Fruit fly (Drosophila melanogaster) whole organism, prepupa: ENCODE results near the gene Cby.

Experiments used
- CG10631 ChIP-seq: fragments of 200-800 bp; sonication (Bioruptor generic); optimal IDR thresholded peaks from 2 replicates; lab custom pipeline; 2016; ENCODE audit warnings: missing biosample characterization, missing genetic modification characterization
- CG10669 ChIP-seq: fragments of 200-800 bp; sonication (Bioruptor generic); optimal IDR thresholded peaks from 3 replicates; lab custom pipeline; 2018; ENCODE audit warnings: missing biosample characterization, mild to moderate bottlenecking, missing genetic modification characterization, moderate library complexity
- CG11294 ChIP-seq: fragments of 200-800 bp; sonication (Bioruptor generic); IDR thresholded peaks from 2 replicates; pipeline ENCODE4 v1.3.6; 2022; ENCODE audit warnings: missing biosample characterization, missing genetic modification characterization
- CG15336 ChIP-seq: fragments of 200-800 bp; sonication (Bioruptor generic); IDR thresholded peaks from 2 replicates; pipeline ENCODE4 v1.3.6; 2022; ENCODE audit warnings: missing biosample characterization, missing genetic modification characterization
- CG1621 ChIP-seq: fragments of 200-800 bp; sonication (Bioruptor generic); optimal IDR thresholded peaks from 3 replicates; lab custom pipeline; 2018; ENCODE audit warnings: missing biosample characterization, mild to moderate bottlenecking, missing genetic modification characterization
- CG16779 ChIP-seq: fragments of 200-800 bp; sonication (Bioruptor generic); optimal IDR thresholded peaks from 3 replicates; lab custom pipeline; 2017; ENCODE audit warnings: missing biosample characterization, mild to moderate bottlenecking, missing genetic modification characterization
- CG31627 ChIP-seq: fragments of 200-800 bp; sonication (Bioruptor generic); optimal IDR thresholded peaks from 3 replicates; lab custom pipeline; 2016; ENCODE audit warnings: missing biosample characterization, missing genetic modification characterization
- CG34406 ChIP-seq: fragments of 200-800 bp; sonication (Bioruptor generic); optimal IDR thresholded peaks from 3 replicates; lab custom pipeline; 2016; ENCODE audit warnings: missing biosample characterization, missing genetic modification characterization
- CG3919 ChIP-seq: fragments of 200-800 bp; sonication (Bioruptor generic); optimal IDR thresholded peaks from 3 replicates; lab custom pipeline; 2016; ENCODE audit warnings: missing biosample characterization, missing genetic modification characterization
- CG4318 ChIP-seq: fragments of 200-800 bp; sonication (Bioruptor generic); optimal IDR thresholded peaks from 3 replicates; lab custom pipeline; 2017; ENCODE audit warnings: missing biosample characterization, mild to moderate bottlenecking, missing genetic modification characterization
- CG6792 ChIP-seq: fragments of 200-800 bp; sonication (Bioruptor generic); optimal IDR thresholded peaks from 3 replicates; lab custom pipeline; 2016; ENCODE audit warnings: missing biosample characterization, missing genetic modification characterization
- CG6808 ChIP-seq: fragments of 200-800 bp; sonication (Bioruptor generic); optimal IDR thresholded peaks from 3 replicates; lab custom pipeline; 2017; ENCODE audit warnings: missing biosample characterization, missing genetic modification characterization, mild to moderate bottlenecking, moderate library complexity, missing genetic modification reagents
- CG7368 ChIP-seq: fragments of 200-800 bp; sonication (Bioruptor generic); optimal IDR thresholded peaks from 3 replicates; lab custom pipeline; 2016; ENCODE audit warnings: missing biosample characterization, missing genetic modification characterization
- CG8119 ChIP-seq: fragments of 200-800 bp; sonication (Bioruptor generic); IDR thresholded peaks from 3 replicates; pipeline ENCODE4 v1.3.6; 2022; ENCODE audit warnings: missing biosample characterization, missing genetic modification characterization
- CG8319 ChIP-seq: fragments of 200-800 bp; sonication (Bioruptor generic); optimal IDR thresholded peaks from 3 replicates; lab custom pipeline; 2016; ENCODE audit warnings: missing biosample characterization, missing genetic modification characterization
- CG8632 ChIP-seq: fragments of 200-800 bp; sonication (Bioruptor generic); optimal IDR thresholded peaks from 3 replicates; lab custom pipeline; 2016; ENCODE audit warnings: missing biosample characterization, missing genetic modification characterization
- Eip75B ChIP-seq: fragments of 200-800 bp; sonication (Bioruptor generic); optimal IDR thresholded peaks from 3 replicates; lab custom pipeline; 2016; ENCODE audit warnings: missing biosample characterization, missing genetic modification characterization
- Eip78C ChIP-seq: fragments of 200-800 bp; sonication (Bioruptor generic); peaks from one replicate; lab custom pipeline; 2016; ENCODE audit warnings: missing biosample characterization, missing genetic modification characterization
- Eip93F ChIP-seq: fragments of 200-800 bp; sonication (Bioruptor generic); optimal IDR thresholded peaks from 2 replicates; lab custom pipeline; 2016; ENCODE audit warnings: missing biosample characterization, mild to moderate bottlenecking, missing genetic modification characterization
- Ets21C ChIP-seq: fragments of 200-800 bp; sonication (Bioruptor generic); optimal IDR thresholded peaks from 3 replicates; lab custom pipeline; 2016; ENCODE audit warnings: missing biosample characterization, missing genetic modification characterization
- Ets96B ChIP-seq: fragments of 200-800 bp; optimal IDR thresholded peaks from 2 replicates; lab custom pipeline; 2019; ENCODE audit warnings: missing biosample characterization, mild to moderate bottlenecking, missing genetic modification characterization, moderate library complexity
- Gug ChIP-seq: fragments of 200-800 bp; sonication (Bioruptor generic); IDR thresholded peaks from 2 replicates; pipeline ENCODE4 v1.3.6; 2022; ENCODE audit warnings: missing biosample characterization, missing genetic modification characterization
- Hr39 ChIP-seq: fragments of 200-800 bp; sonication (Bioruptor generic); optimal IDR thresholded peaks from 2 replicates; lab custom pipeline; 2016; ENCODE audit warnings: missing biosample characterization, missing genetic modification characterization
- Hr4 ChIP-seq: fragments of 200-800 bp; sonication (Bioruptor generic); optimal IDR thresholded peaks from 3 replicates; lab custom pipeline; 2016; ENCODE audit warnings: missing biosample characterization, missing genetic modification characterization
- Lpt ChIP-seq: fragments of 200-800 bp; sonication (Bioruptor generic); optimal IDR thresholded peaks from 3 replicates; lab custom pipeline; 2016; ENCODE audit warnings: missing biosample characterization, missing genetic modification characterization
- Met ChIP-seq: fragments of 200-800 bp; sonication (Bioruptor generic); optimal IDR thresholded peaks from 3 replicates; lab custom pipeline; 2016; ENCODE audit warnings: missing biosample characterization, missing genetic modification characterization
- OdsH ChIP-seq: fragments of 200-800 bp; sonication (Bioruptor generic); optimal IDR thresholded peaks from 3 replicates; lab custom pipeline; 2016; ENCODE audit warnings: missing biosample characterization, missing genetic modification characterization
- Smox ChIP-seq: fragments of 200-800 bp; sonication (Bioruptor generic); optimal IDR thresholded peaks from 3 replicates; lab custom pipeline; 2016; ENCODE audit warnings: missing biosample characterization, missing genetic modification characterization
- Sox15 ChIP-seq: fragments of 200-800 bp; sonication (Bioruptor generic); optimal IDR thresholded peaks from 3 replicates; lab custom pipeline; 2016; ENCODE audit warnings: missing biosample characterization, missing genetic modification characterization
- acj6 ChIP-seq: fragments of 200-800 bp; sonication (Bioruptor generic); optimal IDR thresholded peaks from 3 replicates; lab custom pipeline; 2016; ENCODE audit warnings: missing biosample characterization, missing genetic modification characterization
- cyc ChIP-seq: fragments of 200-800 bp; sonication (Bioruptor generic); optimal IDR thresholded peaks from 3 replicates; lab custom pipeline; 2016; ENCODE audit warnings: missing biosample characterization, missing genetic modification characterization
- esn ChIP-seq: fragments of 200-800 bp; sonication (Bioruptor generic); optimal IDR thresholded peaks from 2 replicates; lab custom pipeline; 2016; ENCODE audit warnings: missing biosample characterization, mild to moderate bottlenecking, missing genetic modification characterization, moderate library complexity
- fd85E ChIP-seq: fragments of 200-800 bp; sonication (Bioruptor generic); optimal IDR thresholded peaks from 3 replicates; lab custom pipeline; 2016; ENCODE audit warnings: missing biosample characterization, missing genetic modification characterization
- fkh ChIP-seq: fragments of 200-800 bp; sonication (Bioruptor generic); optimal IDR thresholded peaks from 3 replicates; lab custom pipeline; 2017; ENCODE audit warnings: missing biosample characterization, mild to moderate bottlenecking, missing genetic modification characterization, moderate library complexity
- lz ChIP-seq: fragments of 200-800 bp; sonication (Bioruptor generic); optimal IDR thresholded peaks from 3 replicates; lab custom pipeline; 2016; ENCODE audit warnings: missing biosample characterization, missing genetic modification characterization
- net ChIP-seq: fragments of 200-800 bp; sonication (Bioruptor generic); optimal IDR thresholded peaks from 3 replicates; lab custom pipeline; 2016; ENCODE audit warnings: missing biosample characterization, missing genetic modification characterization
- spab ChIP-seq: fragments of 200-800 bp; sonication (Bioruptor generic); optimal IDR thresholded peaks from 2 replicates; lab custom pipeline; 2017; ENCODE audit warnings: missing biosample characterization, mild to moderate bottlenecking, missing genetic modification characterization, missing genetic modification reagents
- ss ChIP-seq, 2 experiments: fragments of 200-800 bp; sonication (Bioruptor generic); optimal IDR thresholded peaks; 2 replicates in 1 of 2; 3 replicates in 1 of 2; lab custom pipeline; 2017 to 2018; ENCODE audit warnings: mild to moderate bottlenecking in 2 of 2, missing biosample characterization in 2 of 2, missing genetic modification characterization in 2 of 2, moderate library complexity in 1 of 2
- svp ChIP-seq: fragments of 200-800 bp; sonication (Bioruptor generic); peaks from one replicate; lab custom pipeline; 2016; ENCODE audit warnings: missing biosample characterization, missing genetic modification characterization
- topi ChIP-seq: fragments of 200-800 bp; sonication (Bioruptor generic); optimal IDR thresholded peaks from 3 replicates; lab custom pipeline; 2016; ENCODE audit warnings: missing biosample characterization, missing genetic modification characterization
- vri ChIP-seq: fragments of 200-800 bp; sonication (Bioruptor generic); optimal IDR thresholded peaks from 3 replicates; lab custom pipeline; 2016; ENCODE audit warnings: missing biosample characterization, mild to moderate bottlenecking, missing genetic modification characterization

Cby gene

dm6 chr3R:21899170-21899575 lies 31.4 kb downstream of the Cby start (continued):
- peak; percentile 70 for TF ChIP-seq topi
- peak; percentile 71 for TF ChIP-seq CG10631 (GFP tag; lab: Kevin White, UChicago)
- peak; percentile 45 for TF ChIP-seq CG7368 (GFP tag; lab: Kevin White, UChicago)
- TF ChIP-seq Met (GFP tag; lab: Kevin White, UChicago): peak; percentile 55
- TF ChIP-seq fkh (GFP tag; lab: Kevin White, UChicago): no peak
- 0 out of 2 replicates have a peak, but pooled peaks have one; percentile 32 for TF ChIP-seq CG11294
- peak; percentile 54 for TF ChIP-seq Hr4 (GFP tag; lab: Kevin White, UChicago)
- TF ChIP-seq Eip75B (GFP tag; lab: Kevin White, UChicago): peak; percentile 73
- peak; percentile 61 for TF ChIP-seq Smox
- TF ChIP-seq Eip78C: peak; percentile 92
- peak; percentile 69; the same call in 2 of the 3 replicates for TF ChIP-seq CG8119
- TF ChIP-seq OdsH (GFP tag; lab: Kevin White, UChicago): peak; percentile 68
- peak; percentile 51 for TF ChIP-seq CG16779 (tag; lab: Kevin White, UChicago)
- no peak for TF ChIP-seq Ets21C (GFP tag; lab: Kevin White, UChicago)
- TF ChIP-seq vri (GFP tag; lab: Kevin White, UChicago): no peak
- peak; percentile 43 for TF ChIP-seq CG4318
- peak; percentile 61 for TF ChIP-seq CG15336 (GFP tag; lab: Robert Waterston, UW)
- peak; percentile 50 for TF ChIP-seq net (GFP tag; lab: Kevin White, UChicago)
- peak; percentile 76 for TF ChIP-seq svp (GFP tag; lab: Kevin White, UChicago)
- TF ChIP-seq CG8632 (GFP tag; lab: Kevin White, UChicago): peak; percentile 43
- peak; percentile 71 for TF ChIP-seq esn (GFP tag; lab: Kevin White, UChicago)
- peak; percentile 65 for TF ChIP-seq spab (GFP tag; lab: Kevin White, UChicago)
- peak; percentile 76 for TF ChIP-seq Ets96B (tag; lab: Kevin White, UChicago)
- TF ChIP-seq Eip93F (GFP tag; lab: Kevin White, UChicago): no peak
- peak; percentile 56 for TF ChIP-seq lz (GFP tag; lab: Kevin White, UChicago)
- peak; percentile 50 for TF ChIP-seq Lpt (GFP tag; lab: Kevin White, UChicago)
- peak; percentile 61 for TF ChIP-seq CG8319 (GFP tag; lab: Kevin White, UChicago)
- peak; percentile 60 for TF ChIP-seq cyc (GFP tag; lab: Kevin White, UChicago)
- TF ChIP-seq CG6792: peak; percentile 60
- TF ChIP-seq Gug (GFP tag; lab: Robert Waterston, UW): peak; percentile 60
- TF ChIP-seq CG1621 (tag; lab: Kevin White, UChicago): peak; percentile 47

DNA sequence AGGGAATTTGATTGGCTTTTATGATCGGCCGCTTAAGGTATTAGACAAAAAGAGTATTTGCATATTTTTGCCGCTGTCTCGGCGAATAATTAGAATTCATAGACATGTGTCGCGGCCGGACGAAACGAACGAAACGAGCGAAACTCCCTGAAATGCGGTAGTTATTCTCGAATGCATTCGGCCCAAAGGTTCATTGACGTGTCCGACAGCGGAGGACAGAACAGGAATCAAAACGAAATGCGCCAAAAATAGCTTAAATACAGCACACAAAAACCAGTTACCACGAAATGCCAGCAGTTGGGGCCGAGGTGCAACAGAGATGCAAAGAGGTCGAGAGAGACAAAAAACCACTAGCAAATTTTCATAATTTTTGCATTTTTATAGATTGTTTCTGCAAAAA lies 36.5 kb downstream of the Cby start:
- TF ChIP-seq CG15336 (GFP tag; lab: Robert Waterston, UW) (no peak), svp (GFP tag; lab: Kevin White, UChicago) (no peak), CG10669 (GFP tag; lab: Kevin White, UChicago) (peak; percentile 2), vri (GFP tag; lab: Kevin White, UChicago) (no peak), Sox15 (GFP tag; lab: Kevin White, UChicago) (no peak), CG6808 (GFP tag; lab: Kevin White, UChicago) (no peak), CG31627 (GFP tag; lab: Kevin White, UChicago) (peak; percentile 15), CG34406 (GFP tag; lab: Kevin White, UChicago) (no peak), CG1621 (tag; lab: Kevin White, UChicago) (peak; percentile 24), Eip75B (GFP tag; lab: Kevin White, UChicago) (no peak), Ets96B (tag; lab: Kevin White, UChicago) (no peak), Eip78C (no peak), fd85E (GFP tag; lab: Kevin White, UChicago) (no peak), Hr39 (GFP tag; lab: Kevin White, UChicago) (peak; percentile 3), CG3919 (GFP tag; lab: Kevin White, UChicago) (no peak), Eip93F (GFP tag; lab: Kevin White, UChicago) (no peak), acj6 (GFP tag; lab: Kevin White, UChicago) (no peak), esn (GFP tag; lab: Kevin White, UChicago) (peak; percentile 19), Lpt (GFP tag; lab: Kevin White, UChicago) (no peak), ss (GFP tag; optimal IDR thresholded peaks at IDR 0.05; lab: Kevin White, UChicago) (peak in 1 of 2 experiments; percentile 24)
